Fruit fly (Drosophila melanogaster): Measurements from ENCODE around the gene Atg13.

dm6 chr3R:8353994-8354393 lies 4.4 kb downstream of the Atg13 start:
- TF ChIP-seq CG12605 (GFP tag; IDR thresholded peaks at IDR 0.05) (no peak), Pif1B (GFP tag; optimal IDR thresholded peaks at IDR 0.05) (no peak), Snoo (tag; optimal IDR thresholded peaks at IDR 0.05) (no peak), CG34367 (tag; optimal IDR thresholded peaks at IDR 0.05) (no peak), CG10348 (GFP tag; IDR thresholded peaks at IDR 0.05) (no peak), Ets98B (GFP tag; IDR thresholded peaks at IDR 0.05) (no peak), D1 (tag; optimal IDR thresholded peaks at IDR 0.05) (no peak), CG13204 (GFP tag; optimal IDR thresholded peaks at IDR 0.05) (no peak), CG15710 (tag; optimal IDR thresholded peaks at IDR 0.05) (no peak), EcR (GFP tag; optimal IDR thresholded peaks at IDR 0.05) (no peak), CG8159 (tag; optimal IDR thresholded peaks at IDR 0.05) (no peak), CG32121 (GFP tag; IDR thresholded peaks at IDR 0.05) (no peak)

Measured in whole organism, pupa.